Fruit fly (Drosophila melanogaster) Kc167 (cell line): ENCODE measurements around the gene CG31926.

Experiments used
- Myc ChIP-seq: fragments of >200 bp; optimal IDR thresholded peaks from 2 replicates; lab custom pipeline; 2017; ENCODE audit warnings: missing external identifiers
- Sin3A ChIP-seq: fragments of >200 bp; optimal IDR thresholded peaks from 2 replicates; lab custom pipeline; 2018; ENCODE audit warnings: missing external identifiers
- h ChIP-seq: fragments of >200 bp; optimal IDR thresholded peaks from 3 replicates; lab custom pipeline; 2018; ENCODE audit warnings: missing external identifiers
- insv ChIP-seq: fragments of >200 bp; optimal IDR thresholded peaks from 3 replicates; lab custom pipeline; 2018; ENCODE audit warnings: missing external identifiers
- psq ChIP-seq: fragments of >200 bp; optimal IDR thresholded peaks from 2 replicates; lab custom pipeline; 2017; ENCODE audit warnings: missing external identifiers
- ttk ChIP-seq: sonication (Bioruptor generic); optimal IDR thresholded peaks from 2 replicates; lab custom pipeline; 2017; ENCODE audit warnings: missing external identifiers

CG31926 gene

dm6 chr2L:1504288-1504687, 9.0 kb downstream of the CG31926 start:
- TF ChIP-seq insv (lab: Kevin White, UChicago) (no peak), Sin3A (no peak), psq (lab: Kevin White, UChicago) (no peak), Myc (lab: Kevin White, UChicago) (no peak), ttk (no peak), h (lab: Kevin White, UChicago) (no peak)

dm6 chr2L:1509748-1510147, 14.5 kb downstream of the CG31926 start:
- TF ChIP-seq ttk: no peak
- no peak for TF ChIP-seq insv (lab: Kevin White, UChicago)
- TF ChIP-seq psq (lab: Kevin White, UChicago): no peak
- no peak for TF ChIP-seq h (lab: Kevin White, UChicago)
- TF ChIP-seq Sin3A: no peak
- TF ChIP-seq Myc (lab: Kevin White, UChicago): no peak

dm6 chr2L:1517378-1517777, 22.1 kb downstream of the CG31926 start, which contains the start of gene CG18132:
Gene CG18132, minus strand, starts transcription at chr2L:1517478.
- TF ChIP-seq insv (lab: Kevin White, UChicago): no peak

dm6 chr2L:1518022-1518421, 22.8 kb downstream of the CG31926 start, which contains the start of gene halo:
Gene halo, minus strand, starts transcription at chr2L:1518148.
- TF ChIP-seq Myc (lab: Kevin White, UChicago): no peak
- no peak for TF ChIP-seq ttk
- no peak for TF ChIP-seq insv (lab: Kevin White, UChicago)
- TF ChIP-seq h (lab: Kevin White, UChicago): no peak
- no peak for TF ChIP-seq psq (lab: Kevin White, UChicago)
- no peak for TF ChIP-seq Sin3A

dm6 chr2L:1520191-1520590, 24.9 kb downstream of the CG31926 start, which contains the start of gene Or22a:
Gene Or22a, plus strand, starts transcription at chr2L:1520491.
- TF ChIP-seq insv (lab: Kevin White, UChicago) (no peak), h (lab: Kevin White, UChicago) (no peak), Myc (lab: Kevin White, UChicago) (no peak), ttk (no peak)

- no peak for TF ChIP-seq insv (lab: Kevin White, UChicago)
- no peak for TF ChIP-seq Sin3A
- no peak for TF ChIP-seq h (lab: Kevin White, UChicago)
- TF ChIP-seq Myc (lab: Kevin White, UChicago): no peak
- TF ChIP-seq ttk: no peak
- TF ChIP-seq psq (lab: Kevin White, UChicago): no peak
These were observed 27.1 kb downstream of the CG31926 start, which contains the start of gene Or22b for dm6 chr2L:1522397-1522796. Gene Or22b, plus strand, starts transcription at chr2L:1522697.

- TF ChIP-seq ttk: no peak
- TF ChIP-seq Myc (lab: Kevin White, UChicago): no peak
- TF ChIP-seq h (lab: Kevin White, UChicago): no peak
- no peak for TF ChIP-seq Sin3A
- TF ChIP-seq insv (lab: Kevin White, UChicago): no peak
- TF ChIP-seq psq (lab: Kevin White, UChicago): no peak
These were observed 40.0 kb downstream of the CG31926 start for dm6 chr2L:1535231-1535630.

dm6 chr2L:1538132-1538531, 42.9 kb downstream of the CG31926 start:
- TF ChIP-seq h (lab: Kevin White, UChicago): no peak
- TF ChIP-seq Sin3A: no peak
- TF ChIP-seq Myc (lab: Kevin White, UChicago): no peak
- no peak for TF ChIP-seq psq (lab: Kevin White, UChicago)
- TF ChIP-seq insv (lab: Kevin White, UChicago): no peak
- TF ChIP-seq ttk: no peak
